Fruit fly (Drosophila melanogaster) whole organism, embryonic: Measurements from ENCODE around the gene CG3815.

ENCODE experiments used
- ATbp ChIP-seq: fragments of 200-800 bp; sonication (Bioruptor generic); optimal IDR thresholded peaks from 2 replicates; lab custom pipeline; 2017; ENCODE audit warnings: missing biosample characterization, mild to moderate bottlenecking, missing genetic modification characterization, missing genetic modification reagents
- B-H1 ChIP-seq: fragments of 200-800 bp; sonication (Bioruptor generic); IDR thresholded peaks from 3 replicates; pipeline ENCODE4 v1.3.6; 2022; ENCODE audit warnings: missing biosample characterization, missing genetic modification characterization
- CG11093 ChIP-seq: fragments of 200-800 bp; sonication (Bioruptor generic); IDR thresholded peaks from 3 replicates; pipeline ENCODE4 v1.3.6; 2022; ENCODE audit warnings: missing biosample characterization, missing genetic modification characterization
- CG14710 ChIP-seq: fragments of 200-800 bp; sonication (Bioruptor generic); optimal IDR thresholded peaks from 3 replicates; lab custom pipeline; 2019; ENCODE audit warnings: missing biosample characterization, mild to moderate bottlenecking, missing genetic modification characterization, moderate library complexity
- CG1529 ChIP-seq: fragments of 200-800 bp; sonication (Bioruptor generic); optimal IDR thresholded peaks from 3 replicates; lab custom pipeline; 2018; ENCODE audit warnings: missing biosample characterization, missing genetic modification characterization
- CG1792 ChIP-seq: fragments of 200-800 bp; sonication (Bioruptor generic); optimal IDR thresholded peaks from 2 replicates; lab custom pipeline; 2016; ENCODE audit warnings: missing biosample characterization, missing genetic modification characterization
- CG31388 ChIP-seq: fragments of 200-800 bp; sonication (Bioruptor generic); optimal IDR thresholded peaks from 2 replicates; lab custom pipeline; 2016; ENCODE audit warnings: missing biosample characterization, missing genetic modification characterization
- CG3281 ChIP-seq: fragments of 200-800 bp; sonication (Bioruptor generic); optimal IDR thresholded peaks from 3 replicates; lab custom pipeline; 2017; ENCODE audit warnings: missing biosample characterization, mild to moderate bottlenecking, missing genetic modification characterization
- CG34224 ChIP-seq: fragments of 200-800 bp; sonication (Bioruptor generic); IDR thresholded peaks from 3 replicates; pipeline ENCODE4 v1.3.6; 2022; ENCODE audit warnings: missing biosample characterization, missing genetic modification characterization; ENCODE audit not compliant: partially characterized antibody
- CG3847 ChIP-seq: fragments of 200-800 bp; sonication (Bioruptor generic); IDR thresholded peaks from 2 replicates; pipeline ENCODE4 v1.3.6; 2022; ENCODE audit warnings: missing biosample characterization, missing genetic modification characterization
- CG6272 ChIP-seq: fragments of 200-800 bp; sonication (Bioruptor generic); IDR thresholded peaks from 2 replicates; pipeline ENCODE4 v1.3.6; 2022; ENCODE audit warnings: missing biosample characterization, missing genetic modification characterization
- CG6813 ChIP-seq: fragments of 200-800 bp; sonication (Bioruptor generic); optimal IDR thresholded peaks from 2 replicates; lab custom pipeline; 2017; ENCODE audit warnings: missing biosample characterization, missing genetic modification characterization, mild to moderate bottlenecking, moderate library complexity, missing genetic modification reagents
- CG7786 ChIP-seq: fragments of 200-800 bp; sonication (Bioruptor generic); optimal IDR thresholded peaks from 2 replicates; lab custom pipeline; 2016; ENCODE audit warnings: missing biosample characterization, missing genetic modification characterization
- CG7839 ChIP-seq: fragments of 200-800 bp; sonication (Bioruptor generic); optimal IDR thresholded peaks from 3 replicates; lab custom pipeline; 2018; ENCODE audit warnings: missing biosample characterization, mild to moderate bottlenecking, missing genetic modification characterization, moderate library complexity
- CG8281 ChIP-seq: fragments of 200-800 bp; sonication (Bioruptor generic); optimal IDR thresholded peaks from 2 replicates; lab custom pipeline; 2018; ENCODE audit warnings: missing biosample characterization, mild to moderate bottlenecking, missing genetic modification characterization, moderate library complexity
- CG8290 ChIP-seq, 3 experiments: fragments of 200-800 bp; sonication (Bioruptor generic); optimal IDR thresholded peaks; 2 replicates each; lab custom pipeline; 2016 to 2019; ENCODE audit warnings: missing biosample characterization in 3 of 3, missing genetic modification characterization in 3 of 3, mild to moderate bottlenecking in 2 of 3, moderate library complexity in 1 of 3
- CG9215 ChIP-seq: fragments of 200-800 bp; sonication (Bioruptor generic); IDR thresholded peaks from 2 replicates; pipeline ENCODE4 v1.3.6; 2022; ENCODE audit warnings: missing biosample characterization, missing genetic modification characterization
- CHES-1-like ChIP-seq: fragments of 200-800 bp; sonication (Bioruptor generic); optimal IDR thresholded peaks from 2 replicates; lab custom pipeline; 2016; ENCODE audit warnings: missing biosample characterization, missing genetic modification characterization
- CkIIα-i1 ChIP-seq: fragments of 200-800 bp; sonication (Bioruptor generic); IDR thresholded peaks from 2 replicates; pipeline ENCODE4 v1.3.6; 2022; ENCODE audit warnings: missing biosample characterization, missing genetic modification characterization
- CrebB ChIP-seq: fragments of 200-800 bp; sonication (Bioruptor generic); optimal IDR thresholded peaks from 3 replicates; lab custom pipeline; 2018; ENCODE audit warnings: missing biosample characterization, mild to moderate bottlenecking, missing genetic modification characterization
- Doc3 ChIP-seq: fragments of 200-800 bp; sonication (Bioruptor generic); IDR thresholded peaks from 3 replicates; pipeline ENCODE4 v1.3.6; 2022; ENCODE audit warnings: missing biosample characterization, missing genetic modification characterization; ENCODE audit not compliant: partially characterized antibody
- Eip74EF ChIP-seq, 2 experiments: fragments of 200-800 bp in 1 of 2; fragments of >200 bp in 1 of 2; sonication (Bioruptor generic) in 1 of 2; optimal IDR thresholded peaks; 2 replicates each; lab custom pipeline; 2017 to 2019; ENCODE audit warnings: missing biosample characterization in 2 of 2, missing genetic modification characterization in 2 of 2, mild to moderate bottlenecking in 1 of 2, moderate library complexity in 1 of 2
- Elba2 ChIP-seq: fragments of 200-800 bp; sonication (Bioruptor generic); optimal IDR thresholded peaks from 3 replicates; lab custom pipeline; 2016; ENCODE audit warnings: missing biosample characterization, missing genetic modification characterization
- Gsc ChIP-seq: fragments of 200-800 bp; sonication (Bioruptor generic); IDR thresholded peaks from 2 replicates; pipeline ENCODE4 v1.3.6; 2022; ENCODE audit warnings: missing biosample characterization, missing genetic modification characterization
- Gug ChIP-seq: fragments of 200-800 bp; sonication (Bioruptor generic); IDR thresholded peaks from 4 replicates; pipeline ENCODE4 v1.3.6; 2022; ENCODE audit warnings: missing biosample characterization, missing genetic modification characterization
- H2.0 ChIP-seq: fragments of 200-800 bp; sonication (Bioruptor generic); IDR thresholded peaks from 2 replicates; pipeline ENCODE4 v1.3.6; 2022; ENCODE audit warnings: missing biosample characterization, missing genetic modification characterization
- Hsf ChIP-seq: fragments of 200-800 bp; sonication (Bioruptor generic); optimal IDR thresholded peaks from 3 replicates; lab custom pipeline; 2016; ENCODE audit warnings: missing biosample characterization, missing genetic modification characterization
- MTF-1 ChIP-seq: fragments of 200-800 bp; sonication (Bioruptor generic); optimal IDR thresholded peaks from 2 replicates; lab custom pipeline; 2018; ENCODE audit warnings: missing biosample characterization, mild to moderate bottlenecking, missing genetic modification characterization, borderline replicate concordance
- Neu2 ChIP-seq: fragments of 200-800 bp; sonication (Bioruptor generic); optimal IDR thresholded peaks from 3 replicates; lab custom pipeline; 2016; ENCODE audit warnings: missing biosample characterization, missing genetic modification characterization, borderline replicate concordance
- cad ChIP-seq: fragments of >200 bp; optimal IDR thresholded peaks from 2 replicates; lab custom pipeline; 2017; ENCODE audit warnings: missing biosample characterization, missing genetic modification characterization
- eyg ChIP-seq: fragments of 200-800 bp; sonication (Bioruptor generic); optimal IDR thresholded peaks from 3 replicates; lab custom pipeline; 2016; ENCODE audit warnings: missing biosample characterization, missing genetic modification characterization
- grau ChIP-seq: fragments of 200-800 bp; optimal IDR thresholded peaks from 3 replicates; lab custom pipeline; 2019; ENCODE audit warnings: missing biosample characterization, mild to moderate bottlenecking, missing genetic modification characterization, moderate library complexity
- kah ChIP-seq: fragments of 200-800 bp; sonication (Bioruptor generic); optimal IDR thresholded peaks from 2 replicates; lab custom pipeline; 2018; ENCODE audit warnings: missing biosample characterization, mild to moderate bottlenecking, missing genetic modification characterization
- kay ChIP-seq: fragments of 200-800 bp; sonication (Bioruptor generic); optimal IDR thresholded peaks from 2 replicates; lab custom pipeline; 2016; ENCODE audit warnings: missing biosample characterization, missing genetic modification characterization
- klu ChIP-seq: fragments of 200-800 bp; sonication (Bioruptor generic); IDR thresholded peaks from 2 replicates; pipeline ENCODE4 v1.3.6; 2022; ENCODE audit warnings: missing biosample characterization, missing genetic modification characterization
- otp ChIP-seq: fragments of 200-800 bp; sonication (Bioruptor generic); IDR thresholded peaks from 3 replicates; pipeline ENCODE4, ENCODE4 v1.3.6; 2022; ENCODE audit warnings: missing biosample characterization, missing genetic modification characterization
- pan ChIP-seq, 4 experiments: fragments of >200 bp in 3 of 4; fragments of 200-800 bp in 1 of 4; sonication (Bioruptor generic) in 1 of 4; optimal IDR thresholded peaks in 3 of 4; IDR thresholded peaks in 1 of 4; 2 replicates each; pipeline versions ENCODE4 v1.3.6 to Lab custom; 2017 to 2022; ENCODE audit warnings: missing biosample characterization in 2 of 4, missing genetic modification characterization in 2 of 4, mixed read lengths in 1 of 4
- pnt ChIP-seq: fragments of 200-800 bp; sonication (Bioruptor generic); optimal IDR thresholded peaks from 3 replicates; lab custom pipeline; 2016; ENCODE audit warnings: missing biosample characterization, missing genetic modification characterization
- pros ChIP-seq: fragments of 200-800 bp; sonication (Bioruptor generic); optimal IDR thresholded peaks from 3 replicates; lab custom pipeline; 2019; ENCODE audit warnings: missing biosample characterization, mild to moderate bottlenecking, missing genetic modification characterization, moderate library complexity
- ranshi ChIP-seq: fragments of 200-800 bp; sonication (Bioruptor generic); IDR thresholded peaks from 2 replicates; pipeline ENCODE4 v1.3.6; 2022; ENCODE audit warnings: missing biosample characterization, missing genetic modification characterization
- rib ChIP-seq: fragments of 200-800 bp; sonication (Bioruptor generic); IDR thresholded peaks from 2 replicates; pipeline ENCODE4 v1.3.6; 2022; ENCODE audit warnings: missing biosample characterization, missing genetic modification characterization
- sens ChIP-seq: fragments of 200-800 bp; sonication (Bioruptor generic); peaks from one replicate; lab custom pipeline; 2016; ENCODE audit warnings: missing biosample characterization, missing genetic modification characterization
- shn ChIP-seq: fragments of 200-800 bp; sonication (Bioruptor generic); optimal IDR thresholded peaks from 3 replicates; lab custom pipeline; 2016; ENCODE audit warnings: missing biosample characterization, missing genetic modification characterization
- sna ChIP-seq: fragments of 200-800 bp; sonication (Bioruptor generic); IDR thresholded peaks from 2 replicates; pipeline ENCODE4 v1.3.6; 2022; ENCODE audit warnings: missing biosample characterization, missing genetic modification characterization; ENCODE audit not compliant: partially characterized antibody
- sob ChIP-seq: fragments of 200-800 bp; sonication (Bioruptor generic); IDR thresholded peaks from 2 replicates; pipeline ENCODE4 v1.3.6; 2022; ENCODE audit warnings: missing biosample characterization, missing genetic modification characterization
- tna ChIP-seq: fragments of 200-800 bp; sonication (Bioruptor generic); IDR thresholded peaks from 2 replicates; pipeline ENCODE4 v1.3.6; 2022; ENCODE audit warnings: missing biosample characterization, missing genetic modification characterization; ENCODE audit not compliant: partially characterized antibody
- wor ChIP-seq: fragments of 200-800 bp; sonication (Bioruptor generic); IDR thresholded peaks from 2 replicates; pipeline ENCODE4 v1.3.6; 2022; ENCODE audit warnings: missing biosample characterization, missing genetic modification characterization
- zfh1 ChIP-seq: fragments of 200-800 bp; sonication (Bioruptor generic); IDR thresholded peaks from 3 replicates; pipeline ENCODE4 v1.3.6; 2022; ENCODE audit warnings: missing biosample characterization, missing genetic modification characterization

The CG3815 gene

DNA sequence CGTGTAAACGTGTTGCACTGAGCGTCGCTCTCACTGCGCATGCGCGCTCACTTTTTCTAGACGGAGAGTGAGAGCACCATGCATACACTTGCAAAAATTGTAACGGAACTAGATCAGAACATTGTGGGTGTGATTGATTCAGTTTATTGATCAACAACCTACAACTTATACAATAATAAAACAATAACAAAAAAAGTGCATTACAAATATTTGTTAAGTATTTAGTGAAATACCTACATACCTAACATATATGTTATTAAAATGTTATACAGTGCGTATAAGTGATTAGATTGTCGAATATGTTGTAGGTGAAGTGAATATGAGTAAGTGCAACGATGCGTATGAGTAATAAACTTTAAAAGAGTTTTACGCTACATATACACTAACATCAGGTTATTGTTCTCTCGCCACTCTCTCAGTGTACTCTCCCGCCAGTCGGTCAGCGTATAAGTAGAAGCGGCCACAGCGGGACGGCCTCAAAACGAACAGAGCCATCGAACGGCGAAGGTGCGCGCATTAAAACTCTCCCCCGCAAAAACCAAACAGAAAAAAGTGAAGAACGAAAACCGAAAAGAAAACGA, 35.3 kb downstream of the CG3815 start, which contains the start of gene CG42240:
Gene CG42240 (plus strand): TSS at position 474 of the 581 bp plus-strand sequence.
- TF ChIP-seq kah (GFP tag; lab: Kevin White, UChicago) (peak; percentile 81), sna (GFP tag; lab: Robert Waterston, UW) (no peak), Neu2 (GFP tag; lab: Kevin White, UChicago) (no peak), CkIIα-i1 (GFP tag; lab: Robert Waterston, UW) (no peak), CG11093 (peak; percentile 74), pros (GFP tag; lab: Kevin White, UChicago) (no peak), grau (peak; percentile 92), Elba2 (GFP tag; lab: Kevin White, UChicago) (no peak), Hsf (peak; percentile 87), H2.0 (GFP tag; lab: Robert Waterston, UW) (peak; percentile 60), CHES-1-like (peak; percentile 77), CG1529 (GFP tag; lab: Kevin White, UChicago) (peak; percentile 93), otp (no peak; the same call in 2 of the 3 replicates), Gug (peak; percentile 63; the same call in 2 of the 4 replicates), CG3281 (GFP tag; lab: Kevin White, UChicago) (peak; percentile 93), Doc3 (GFP tag; lab: Robert Waterston, UW) (no peak), CG8290 (GFP tag; optimal IDR thresholded peaks at IDR 0.05; lab: Kevin White, UChicago) (peak; percentile 29), CG8290 (tag; optimal IDR thresholded peaks at IDR 0.05; lab: Kevin White, UChicago) (peak; percentile 72 to 81), ranshi (GFP tag; lab: Robert Waterston, UW) (peak; percentile 47; the same call in 1 of the 2 replicates), zfh1 (GFP tag; lab: Robert Waterston, UW) (peak; percentile 45; the same call in 2 of the 3 replicates), wor (peak; percentile 80), CG7786 (GFP tag; lab: Kevin White, UChicago) (peak; percentile 67), CG9215 (peak; percentile 78), CG8281 (tag; lab: Kevin White, UChicago) (peak; percentile 76), CG34224 (no peak), rib (GFP tag; lab: Robert Waterston, UW) (0 out of 2 replicates have a peak, but pooled peaks have one; percentile 40), CG31388 (GFP tag; lab: Kevin White, UChicago) (peak; percentile 81), klu (peak; percentile 75), Gsc (GFP tag; lab: Robert Waterston, UW) (peak; percentile 29; the same call in 1 of the 2 replicates), B-H1 (GFP tag; lab: Robert Waterston, UW) (peak; percentile 62), CG3847 (GFP tag; lab: Robert Waterston, UW) (peak; percentile 72), CG1792 (peak; percentile 61), tna (GFP tag; lab: Robert Waterston, UW) (no peak), pnt (peak; percentile 67), ATbp (GFP tag; lab: Kevin White, UChicago) (peak; percentile 87), CG7839 (peak; percentile 95), CrebB (tag; lab: Kevin White, UChicago) (peak; percentile 80), CG6272 (GFP tag; lab: Robert Waterston, UW) (peak; percentile 48; the same call in 1 of the 2 replicates), cad (no peak), shn (GFP tag; lab: Kevin White, UChicago) (peak; percentile 48), Eip74EF (GFP tag; optimal IDR thresholded peaks at IDR 0.05; lab: Kevin White, UChicago) (peak in 1 of 2 experiments; percentile 95), sens (GFP tag; lab: Kevin White, UChicago) (peak; percentile 99), kay (GFP tag; lab: Kevin White, UChicago) (peak; percentile 86), pan (optimal IDR thresholded peaks at IDR 0.05; lab: Kevin White, UChicago) (no peak), pan (GFP tag; optimal IDR thresholded peaks at IDR 0.05 in 1 of 2, IDR thresholded peaks at IDR 0.05 in 1 of 2) (peak in 1 of 2 experiments; percentile 73), sob (GFP tag; lab: Robert Waterston, UW) (peak; percentile 73), CG6813 (GFP tag; lab: Kevin White, UChicago) (peak; percentile 84), CG14710 (tag; lab: Kevin White, UChicago) (peak; percentile 92), MTF-1 (peak; percentile 16), eyg (GFP tag; lab: Kevin White, UChicago) (peak; percentile 52)
